Fruit fly (Drosophila melanogaster): Measurements from ENCODE around the gene p38c.

p38c gene

dm6 chr3R:24150103-24150502 is at the start of gene p38c:
Gene p38c, minus strand, starts transcription at chr3R:24150203.
- TF ChIP-seq HHEX (GFP tag; optimal IDR thresholded peaks at IDR 0.05) (no peak), CG1792 (GFP tag; optimal IDR thresholded peaks at IDR 0.05) (no peak), MBD-R2 (GFP tag; IDR thresholded peaks at IDR 0.05) (no peak), sima (GFP tag; optimal IDR thresholded peaks at IDR 0.05) (no peak), CG5180 (GFP tag; optimal IDR thresholded peaks at IDR 0.05) (peak; percentile 71)

dm6 chr3R:24193373-24193879 is 43.4 kb upstream of the p38c start, which contains the start of the genes SMC6 and CG6204:
Gene SMC6, minus strand, starts transcription at chr3R:24193423.
Gene CG6204, plus strand, starts transcription at chr3R:24193832.
- peak; percentile 90 for TF ChIP-seq CrebB (tag; optimal IDR thresholded peaks at IDR 0.05)
- TF ChIP-seq CG6175 (GFP tag; IDR thresholded peaks at IDR 0.05): peak; percentile 86
- TF ChIP-seq Opbp (GFP tag; IDR thresholded peaks at IDR 0.05; ENCODE audit: partially characterized antibody): no peak
- TF ChIP-seq CG7271 (tag; optimal IDR thresholded peaks at IDR 0.05): peak; percentile 84
- TF ChIP-seq ftz-f1 (GFP tag; optimal IDR thresholded peaks at IDR 0.05): no peak
- TF ChIP-seq CG3726 (GFP tag; IDR thresholded peaks at IDR 0.05): peak; percentile 86
- peak; percentile 71 for TF ChIP-seq CG1529 (GFP tag; optimal IDR thresholded peaks at IDR 0.05)
- TF ChIP-seq CG8924 (tag; optimal IDR thresholded peaks at IDR 0.05): peak; percentile 95
- peak; percentile 86 for TF ChIP-seq CG10267 (tag; optimal IDR thresholded peaks at IDR 0.05)
- peak; percentile 91 for TF ChIP-seq lbe (GFP tag; optimal IDR thresholded peaks at IDR 0.05)
- TF ChIP-seq ken (GFP tag; IDR thresholded peaks at IDR 0.05): peak; percentile 93
- TF ChIP-seq amos (GFP tag; IDR thresholded peaks at IDR 0.05; ENCODE audit: partially characterized antibody): peak; percentile 60; the same call in 1 of the 2 replicates
- TF ChIP-seq lab (GFP tag; optimal IDR thresholded peaks at IDR 0.05): peak; percentile 95
- TF ChIP-seq CG5953 (GFP tag; IDR thresholded peaks at IDR 0.05): peak; percentile 78
- TF ChIP-seq CG13424 (tag; optimal IDR thresholded peaks at IDR 0.05): peak; percentile 95
- TF ChIP-seq CG30431 (GFP tag; optimal IDR thresholded peaks at IDR 0.05): peak; percentile 85
- TF ChIP-seq CoRest (tag; optimal IDR thresholded peaks at IDR 0.05): peak; percentile 98
- TF ChIP-seq Nf-YB (GFP tag; optimal IDR thresholded peaks at IDR 0.05): peak; percentile 80
- peak; percentile 78 for TF ChIP-seq ro (GFP tag; IDR thresholded peaks at IDR 0.05)
- peak; percentile 50 for TF ChIP-seq CG33213 (GFP tag; optimal IDR thresholded peaks at IDR 0.05)
- peak; percentile 45 for TF ChIP-seq CTCF (GFP tag; optimal IDR thresholded peaks at IDR 0.05)
- TF ChIP-seq Hey (tag; optimal IDR thresholded peaks at IDR 0.05): peak; percentile 35
- TF ChIP-seq Dip2 (GFP tag; IDR thresholded peaks at IDR 0.05): peak; percentile 57
- TF ChIP-seq CG2889 (GFP tag; IDR thresholded peaks at IDR 0.05): peak; percentile 91
- peak; percentile 95 for TF ChIP-seq E2f1 (GFP tag; IDR thresholded peaks at IDR 0.05)
- peak; percentile 68 for TF ChIP-seq repo (GFP tag; optimal IDR thresholded peaks at IDR 0.05)
- TF ChIP-seq pb (GFP tag; optimal IDR thresholded peaks at IDR 0.05): peak; percentile 48
- TF ChIP-seq Sry-δ (GFP tag; optimal IDR thresholded peaks at IDR 0.05): peak; percentile 84
- peak; percentile 44 for TF ChIP-seq Atf3 (GFP tag; optimal IDR thresholded peaks at IDR 0.05)
- TF ChIP-seq CG8281 (tag; optimal IDR thresholded peaks at IDR 0.05): peak; percentile 81
- TF ChIP-seq kay (GFP tag; optimal IDR thresholded peaks at IDR 0.05): peak; percentile 85
- peak; percentile 97 for TF ChIP-seq unpg (GFP tag; optimal IDR thresholded peaks at IDR 0.05)
- TF ChIP-seq D19A (tag; optimal IDR thresholded peaks at IDR 0.05): peak; percentile 90
- no peak for TF ChIP-seq HLHmδ (GFP tag; optimal IDR thresholded peaks at IDR 0.05)
- peak; percentile 92 for TF ChIP-seq seq (GFP tag; IDR thresholded peaks at IDR 0.05)
- TF ChIP-seq Hr51 (GFP tag; optimal IDR thresholded peaks at IDR 0.05): peak; percentile 84 to 97
- peak; percentile 95 for TF ChIP-seq CG32772 (GFP tag; IDR thresholded peaks at IDR 0.05)
- TF ChIP-seq grau (tag; optimal IDR thresholded peaks at IDR 0.05): peak; percentile 100
- peak; percentile 99 for TF ChIP-seq row (GFP tag; IDR thresholded peaks at IDR 0.05)
- TF ChIP-seq CG34224 (GFP tag; IDR thresholded peaks at IDR 0.05; ENCODE audit: partially characterized antibody): 0 out of 3 replicates have a peak, but pooled peaks have one; percentile 23
- TF ChIP-seq peb (GFP tag; IDR thresholded peaks at IDR 0.05): peak; percentile 81
- peak; percentile 83 for TF ChIP-seq bab2 (GFP tag; optimal IDR thresholded peaks at IDR 0.05)
- TF ChIP-seq odd (GFP tag; optimal IDR thresholded peaks at IDR 0.05): peak; percentile 84
- TF ChIP-seq tx (GFP tag; optimal IDR thresholded peaks at IDR 0.05): peak; percentile 79

All from whole organism, embryonic.